Fruit fly (Drosophila melanogaster): ENCODE data around the gene CG32988.

The CG32988 gene

dm6 chr2L:8859839-8860238 lies 4.8 kb upstream of the CG32988 start (continued):
- TF ChIP-seq CG32772 (GFP tag; IDR thresholded peaks at IDR 0.05) (no peak), Drgx (GFP tag; IDR thresholded peaks at IDR 0.05) (no peak), hb (GFP tag; IDR thresholded peaks at IDR 0.05; ENCODE audit: partially characterized antibody) (no peak), CG33557 (GFP tag; optimal IDR thresholded peaks at IDR 0.05) (peak; percentile 67), Optix (GFP tag; IDR thresholded peaks at IDR 0.05) (no peak), Opbp (GFP tag; IDR thresholded peaks at IDR 0.05; ENCODE audit: partially characterized antibody) (no peak), vnd (GFP tag; IDR thresholded peaks at IDR 0.05; ENCODE audit: partially characterized antibody) (no peak), CG5953 (GFP tag; IDR thresholded peaks at IDR 0.05) (no peak), org-1 (GFP tag; optimal IDR thresholded peaks at IDR 0.05) (no peak), CG13123 (GFP tag; optimal IDR thresholded peaks at IDR 0.05) (no peak), CG9609 (GFP tag; optimal IDR thresholded peaks at IDR 0.05) (no peak), CG12769 (tag; optimal IDR thresholded peaks at IDR 0.05) (peak; percentile 22), ham (GFP tag; IDR thresholded peaks at IDR 0.05) (no peak), slp2 (GFP tag; optimal IDR thresholded peaks at IDR 0.05) (no peak), CG18599 (GFP tag; optimal IDR thresholded peaks at IDR 0.05) (peak; percentile 65), CG11504 (tag; optimal IDR thresholded peaks at IDR 0.05) (no peak), bowl (GFP tag; IDR thresholded peaks at IDR 0.05) (no peak), H2.0 (GFP tag; IDR thresholded peaks at IDR 0.05) (no peak), CG11456 (GFP tag; IDR thresholded peaks at IDR 0.05) (no peak), sima (GFP tag; optimal IDR thresholded peaks at IDR 0.05) (no peak), row (GFP tag; IDR thresholded peaks at IDR 0.05) (no peak), CG42726 (GFP tag; IDR thresholded peaks at IDR 0.05; ENCODE audit: partially characterized antibody) (no peak), CG2678 (tag; optimal IDR thresholded peaks at IDR 0.05) (peak; percentile 43), CG9932 (GFP tag; IDR thresholded peaks at IDR 0.05) (no peak), stc (GFP tag; IDR thresholded peaks at IDR 0.05) (no peak), br (optimal IDR thresholded peaks at IDR 0.05) (no peak), ftz-f1 (GFP tag; optimal IDR thresholded peaks at IDR 0.05) (no peak), CG14050 (GFP tag; IDR thresholded peaks at IDR 0.05) (no peak), Adf1 (GFP tag; IDR thresholded peaks at IDR 0.05) (no peak), CG12155 (GFP tag; optimal IDR thresholded peaks at IDR 0.05) (no peak), aop (GFP tag; IDR thresholded peaks at IDR 0.05) (no peak), CG7556 (GFP tag; optimal IDR thresholded peaks at IDR 0.05) (peak; percentile 10), nerfin-2 (GFP tag; IDR thresholded peaks at IDR 0.05; ENCODE audit: partially characterized antibody) (no peak), ssp (GFP tag; IDR thresholded peaks at IDR 0.05) (no peak), HLH3B (GFP tag; IDR thresholded peaks at IDR 0.05) (no peak), tup (GFP tag; optimal IDR thresholded peaks at IDR 0.05) (no peak), Ets97D (GFP tag; optimal IDR thresholded peaks at IDR 0.05) (no peak), sisA (GFP tag; IDR thresholded peaks at IDR 0.05) (no peak), CG11723 (GFP tag; optimal IDR thresholded peaks at IDR 0.05) (peak; percentile 5), CG3065 (GFP tag; optimal IDR thresholded peaks at IDR 0.05) (no peak), hth (optimal IDR thresholded peaks at IDR 0.05) (no peak), zf30C (GFP tag; optimal IDR thresholded peaks at IDR 0.05) (no peak), exex (tag; optimal IDR thresholded peaks at IDR 0.05) (no peak), D19B (GFP tag; optimal IDR thresholded peaks at IDR 0.05) (no peak), lmd (GFP tag; IDR thresholded peaks at IDR 0.05) (no peak), sqz (GFP tag; optimal IDR thresholded peaks at IDR 0.05) (peak; percentile 6), mirr (GFP tag; optimal IDR thresholded peaks at IDR 0.05) (no peak), Atf3 (GFP tag; optimal IDR thresholded peaks at IDR 0.05) (no peak), gfzf (GFP tag; optimal IDR thresholded peaks at IDR 0.05) (no peak), CG3281 (GFP tag; optimal IDR thresholded peaks at IDR 0.05) (peak; percentile 58), toy (GFP tag; IDR thresholded peaks at IDR 0.05) (no peak), CG4730 (GFP tag; IDR thresholded peaks at IDR 0.05) (no peak), CG2116 (GFP tag; optimal IDR thresholded peaks at IDR 0.05) (no peak)
